Worm (Caenorhabditis elegans): Measurements from ENCODE around the gene K08H2.3.

- TF ChIP-seq pag-3 (tag; optimal IDR thresholded peaks at IDR 0.05; ENCODE audit: borderline replicate concordance), result no peak
- no peak for TF ChIP-seq odd-2 (tag; optimal IDR thresholded peaks at IDR 0.05)
- TF ChIP-seq ceh-45 (GFP tag; IDR thresholded peaks at IDR 0.05), result no peak
Measured at ce11 chrX:13238197-13238596, 995 bp downstream of the K08H2.3 start, which contains the start of gene K08H2.4.
